Worm (Caenorhabditis elegans) whole organism, late embryonic: ENCODE results near the gene F18E9.4.

ENCODE experiments used
- C08G9.2 ChIP-seq: sonication (generic microtip); optimal IDR thresholded peaks from 2 replicates; lab custom pipeline; 2016; ENCODE audit warnings: mild to moderate bottlenecking, missing genetic modification characterization, moderate library complexity, missing compliant biosample characterization
- C38D4.7 ChIP-seq: fragments of 200-800 bp; sonication (Bioruptor generic); optimal IDR thresholded peaks from 2 replicates; lab custom pipeline; 2018; ENCODE audit warnings: mild to moderate bottlenecking, missing genetic modification characterization, moderate library complexity, missing compliant biosample characterization
- Y22D7AL.16 ChIP-seq: sonication (generic microtip); optimal IDR thresholded peaks from 2 replicates; lab custom pipeline; 2016; ENCODE audit warnings: missing genetic modification characterization, missing compliant biosample characterization
- ahr-1 ChIP-seq: sonication (generic microtip); optimal IDR thresholded peaks from 2 replicates; lab custom pipeline; 2016; ENCODE audit warnings: missing genetic modification characterization, missing compliant biosample characterization
- ceh-14 ChIP-seq: sonication (generic microtip); optimal IDR thresholded peaks from 2 replicates; lab custom pipeline; 2016; ENCODE audit warnings: missing genotype, missing genetic modification characterization, missing compliant biosample characterization
- ceh-19 ChIP-seq: fragments of 200-800 bp; sonication (Bioruptor generic); optimal IDR thresholded peaks from 2 replicates; lab custom pipeline; 2018; ENCODE audit warnings: mild to moderate bottlenecking, missing genetic modification characterization, missing compliant biosample characterization
- ceh-2 ChIP-seq: sonication (generic microtip); optimal IDR thresholded peaks from 2 replicates; lab custom pipeline; 2016; ENCODE audit warnings: missing genotype, missing genetic modification characterization, missing compliant biosample characterization
- ceh-22 ChIP-seq: sonication (generic microtip); optimal IDR thresholded peaks from 2 replicates; lab custom pipeline; 2017; ENCODE audit warnings: missing biosample characterization, missing genetic modification characterization
- ceh-31 ChIP-seq: sonication (generic microtip); optimal IDR thresholded peaks from 2 replicates; lab custom pipeline; 2016; ENCODE audit warnings: missing genetic modification characterization, missing compliant biosample characterization
- ceh-34 ChIP-seq: sonication (generic microtip); optimal IDR thresholded peaks from 2 replicates; lab custom pipeline; 2016; ENCODE audit warnings: mild to moderate bottlenecking, missing genetic modification characterization, missing compliant biosample characterization
- ceh-45 ChIP-seq: fragments of 200-800 bp; sonication (Bioruptor generic); IDR thresholded peaks from 2 replicates; pipeline ENCODE4 v1.3.6; 2022; ENCODE audit warnings: missing genetic modification reagents, missing genetic modification characterization, missing compliant biosample characterization
- ceh-48 ChIP-seq: sonication (generic microtip); optimal IDR thresholded peaks from 2 replicates; lab custom pipeline; 2016; ENCODE audit warnings: missing genetic modification characterization, inconsistent platforms, missing compliant biosample characterization
- ceh-6 ChIP-seq: fragments of 200-800 bp; sonication (Bioruptor generic); optimal IDR thresholded peaks from 2 replicates; lab custom pipeline; 2018; ENCODE audit warnings: mild to moderate bottlenecking, missing genetic modification characterization, missing compliant biosample characterization
- ceh-9 ChIP-seq: sonication (generic microtip); optimal IDR thresholded peaks from 2 replicates; lab custom pipeline; 2016; ENCODE audit warnings: mild to moderate bottlenecking, missing genetic modification characterization, inconsistent platforms, missing compliant biosample characterization
- che-1 ChIP-seq: sonication (generic microtip); optimal IDR thresholded peaks from 2 replicates; lab custom pipeline; 2016; ENCODE audit warnings: mild to moderate bottlenecking, missing genetic modification characterization, missing compliant biosample characterization
- dmd-4 ChIP-seq: sonication (generic microtip); optimal IDR thresholded peaks from 2 replicates; lab custom pipeline; 2016; ENCODE audit warnings: borderline replicate concordance, missing genetic modification characterization, missing compliant biosample characterization
- elt-2 ChIP-seq: sonication (generic microtip); optimal IDR thresholded peaks from 2 replicates; lab custom pipeline; 2016; ENCODE audit warnings: missing genetic modification reagents, missing genetic modification characterization, missing compliant biosample characterization
- elt-4 ChIP-seq: sonication (generic microtip); optimal IDR thresholded peaks from 2 replicates; lab custom pipeline; 2016; ENCODE audit warnings: missing genetic modification characterization, missing compliant biosample characterization
- eyg-1 ChIP-seq: sonication (generic microtip); optimal IDR thresholded peaks from 2 replicates; lab custom pipeline; 2016; ENCODE audit warnings: missing genotype, missing genetic modification characterization, missing compliant biosample characterization
- fax-1 ChIP-seq: sonication (generic microtip); optimal IDR thresholded peaks from 2 replicates; lab custom pipeline; 2016; ENCODE audit warnings: missing genotype, missing genetic modification characterization, missing compliant biosample characterization
- fkh-10 ChIP-seq: fragments of 150-350 bp; optimal IDR thresholded peaks from 2 replicates; lab custom pipeline; 2014; ENCODE audit warnings: missing biosample characterization, missing genetic modification reagents, missing genetic modification characterization
- fkh-6 ChIP-seq: sonication (generic microtip); optimal IDR thresholded peaks from 2 replicates; lab custom pipeline; 2016; ENCODE audit warnings: missing genetic modification characterization, missing compliant biosample characterization
- gmeb-2 ChIP-seq: sonication (generic microtip); optimal IDR thresholded peaks from 2 replicates; lab custom pipeline; 2016; ENCODE audit warnings: missing genetic modification characterization, inconsistent platforms, missing compliant biosample characterization
- hlh-15 ChIP-seq: sonication (generic microtip); optimal IDR thresholded peaks from 2 replicates; lab custom pipeline; 2016; ENCODE audit warnings: missing genetic modification characterization, missing compliant biosample characterization
- hlh-6 ChIP-seq: sonication (generic microtip); optimal IDR thresholded peaks from 2 replicates; lab custom pipeline; 2016; ENCODE audit warnings: missing genotype, missing genetic modification characterization, missing compliant biosample characterization
- hlh-8 ChIP-seq: sonication (generic microtip); optimal IDR thresholded peaks from 2 replicates; lab custom pipeline; 2016; ENCODE audit warnings: missing genotype, missing genetic modification characterization, missing compliant biosample characterization
- lim-6 ChIP-seq: sonication (generic microtip); optimal IDR thresholded peaks from 2 replicates; lab custom pipeline; 2016; ENCODE audit warnings: missing genetic modification characterization, missing compliant biosample characterization
- npax-4 ChIP-seq: sonication (generic microtip); optimal IDR thresholded peaks from 2 replicates; lab custom pipeline; 2016; ENCODE audit warnings: missing genetic modification characterization, missing compliant biosample characterization
- pat-9 ChIP-seq: fragments of 200-800 bp; sonication (Bioruptor generic); optimal IDR thresholded peaks from 2 replicates; lab custom pipeline; 2018; ENCODE audit warnings: mild to moderate bottlenecking, missing genetic modification characterization, moderate library complexity, missing compliant biosample characterization
- pax-1 ChIP-seq: fragments of 150-350 bp; optimal IDR thresholded peaks from 2 replicates; lab custom pipeline; 2014; ENCODE audit warnings: missing biosample characterization, missing genetic modification characterization
- pha-4 ChIP-seq: fragments of 150-350 bp; optimal IDR thresholded peaks from 2 replicates; lab custom pipeline; 2018; ENCODE audit warnings: missing biosample characterization, missing genetic modification reagents, missing genetic modification characterization
- sdc-2 ChIP-seq: sonication (generic microtip); optimal IDR thresholded peaks from 2 replicates; lab custom pipeline; 2016; ENCODE audit warnings: missing genotype, missing genetic modification characterization, missing compliant biosample characterization
- sox-4 ChIP-seq: sonication (generic microtip); optimal IDR thresholded peaks from 2 replicates; lab custom pipeline; 2017; ENCODE audit warnings: mild to moderate bottlenecking, missing genetic modification characterization, inconsistent platforms, missing compliant biosample characterization
- tbx-2 ChIP-seq: sonication (generic microtip); optimal IDR thresholded peaks from 2 replicates; lab custom pipeline; 2016; ENCODE audit warnings: missing genetic modification characterization, missing compliant biosample characterization
- ttx-3 ChIP-seq: sonication (generic microtip); optimal IDR thresholded peaks from 2 replicates; lab custom pipeline; 2016; ENCODE audit warnings: missing genetic modification reagents, missing genetic modification characterization, missing compliant biosample characterization
- unc-3 ChIP-seq, 2 experiments: fragments of 200-800 bp in 1 of 2; sonication (Bioruptor generic) in 1 of 2; sonication (generic microtip) in 1 of 2; conservative IDR thresholded peaks in 1 of 2; optimal IDR thresholded peaks in 1 of 2; 2 replicates each; pipeline versions ENCODE4 v1.3.6 to Lab custom; 2016 to 2022; ENCODE audit warnings: missing compliant biosample characterization in 2 of 2, missing genetic modification characterization in 2 of 2, missing genetic modification reagents in 1 of 2
- unc-55 ChIP-seq: sonication (generic microtip); optimal IDR thresholded peaks from 2 replicates; lab custom pipeline; 2017; ENCODE audit warnings: missing biosample characterization, missing genetic modification reagents, missing genetic modification characterization
- zip-5 ChIP-seq: sonication (generic microtip); optimal IDR thresholded peaks from 2 replicates; lab custom pipeline; 2016; ENCODE audit warnings: missing genetic modification characterization, missing compliant biosample characterization

Gene F18E9.4

DNA sequence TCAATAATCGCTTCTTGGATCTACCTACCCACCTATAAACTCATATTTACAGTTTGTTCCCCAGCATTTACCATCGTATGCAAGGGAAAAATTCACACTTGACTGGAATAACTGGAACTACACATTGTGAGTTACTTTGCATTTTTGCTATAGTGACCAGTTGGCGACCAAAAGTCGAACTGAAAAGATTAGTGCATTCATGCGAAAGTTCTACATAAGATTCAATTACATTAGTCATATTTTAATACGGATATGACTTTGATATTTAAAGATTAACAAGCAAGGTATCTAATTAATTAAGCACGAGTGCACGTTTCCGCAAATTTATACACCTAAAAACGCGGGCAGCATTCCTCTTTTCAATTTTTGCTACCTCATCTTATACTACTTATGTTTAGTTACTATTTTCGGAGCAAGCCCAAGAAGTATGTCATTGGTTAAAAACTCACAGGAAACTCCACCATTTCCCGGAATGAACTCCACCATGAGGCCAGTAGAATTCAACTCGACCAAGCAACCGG lies 9.3 kb upstream of the F18E9.4 start, which contains the start of gene jmjd-3.1:
jmjd-3.1 (plus strand) TSS at position 51 of the 521 bp plus-strand sequence.
- TF ChIP-seq lim-6 (tag; lab: Kevin White, UChicago) (no peak), pat-9 (no peak), unc-55 (GFP tag; lab: Kevin White, UChicago) (no peak), ceh-14 (tag; lab: Kevin White, UChicago) (no peak), dmd-4 (tag; lab: Kevin White, UChicago) (no peak), eyg-1 (tag; lab: Kevin White, UChicago) (no peak), unc-3 (GFP tag; conservative IDR thresholded peaks at IDR 0.05; lab: Robert Waterston, UW) (no peak), unc-3 (tag; optimal IDR thresholded peaks at IDR 0.05; lab: Kevin White, UChicago) (no peak), elt-2 (no peak), zip-5 (tag; lab: Kevin White, UChicago) (no peak), pax-1 (tag; lab: Kevin White, UChicago) (no peak), fkh-6 (tag; lab: Kevin White, UChicago) (no peak), ceh-34 (tag; lab: Kevin White, UChicago) (no peak), che-1 (no peak)
- TF ChIP-seq, all 69 proteins: peak for 0

DNA sequence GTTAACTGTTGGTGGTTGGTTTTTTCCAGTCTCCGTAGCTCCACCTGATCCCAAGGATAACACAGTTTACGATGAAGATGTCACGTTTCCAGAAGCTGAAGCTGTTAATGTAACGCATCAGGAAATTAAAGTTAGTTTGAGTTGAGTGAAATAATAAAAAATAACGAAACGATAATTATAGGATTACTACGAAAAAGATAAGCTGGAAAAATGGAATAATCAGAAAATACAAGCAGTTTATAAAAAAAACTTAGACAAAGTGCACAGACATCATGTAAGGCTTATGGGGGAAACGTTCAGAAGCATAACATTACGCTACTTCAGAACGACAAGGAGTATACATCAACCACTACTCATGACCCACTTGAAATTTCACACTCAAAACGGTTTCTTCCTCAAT lies 1.1 kb downstream of the F18E9.4 start, which contains the start of gene F18E9.8:
F18E9.8 (minus strand) TSS at position 101 of the 400 bp plus-strand sequence.
- TF ChIP-seq fkh-6 (tag; lab: Kevin White, UChicago) (no peak), ceh-22 (tag; lab: Kevin White, UChicago) (no peak), pha-4 (tag; lab: Kevin White, UChicago) (no peak), ceh-19 (no peak), elt-4 (no peak), sox-4 (tag; lab: Kevin White, UChicago) (no peak), ceh-34 (tag; lab: Kevin White, UChicago) (no peak), ceh-31 (tag; lab: Kevin White, UChicago) (no peak)

DNA sequence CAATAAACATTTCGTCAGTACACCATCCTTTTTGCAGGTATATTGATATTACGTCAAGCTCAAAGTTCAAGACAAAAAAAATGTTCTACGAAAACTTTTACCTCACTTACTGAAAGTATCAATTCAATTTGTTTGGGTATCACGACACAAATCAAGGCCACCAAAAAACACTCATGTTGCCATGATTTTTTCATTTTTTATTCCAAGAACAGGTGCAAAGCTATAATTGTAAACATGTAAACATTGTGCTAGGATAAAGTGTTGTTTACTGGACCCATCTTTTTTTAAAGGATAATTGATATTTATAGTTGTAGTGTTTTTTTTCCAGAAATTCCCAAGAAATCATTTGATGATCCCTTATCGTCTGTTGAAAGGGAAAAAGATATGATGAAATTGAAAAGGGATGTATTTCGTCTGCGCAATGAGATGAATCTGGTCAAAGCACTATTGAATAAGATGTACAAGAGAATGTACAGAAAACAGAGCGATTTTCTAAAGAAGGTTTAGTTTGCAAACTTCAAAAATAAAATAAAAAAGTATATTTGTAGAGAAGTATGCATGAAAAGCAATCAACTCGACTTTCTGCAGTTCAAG lies 2.5 kb downstream of the F18E9.4 start:
- TF ChIP-seq unc-3 (GFP tag; conservative IDR thresholded peaks at IDR 0.05; lab: Robert Waterston, UW) (no peak), unc-3 (tag; optimal IDR thresholded peaks at IDR 0.05; lab: Kevin White, UChicago) (no peak), ceh-31 (tag; lab: Kevin White, UChicago) (no peak), ceh-34 (tag; lab: Kevin White, UChicago) (no peak), pax-1 (tag; lab: Kevin White, UChicago) (no peak), ceh-48 (tag; lab: Kevin White, UChicago) (no peak), C38D4.7 (GFP tag; lab: Kevin White, UChicago) (no peak), pha-4 (tag; lab: Kevin White, UChicago) (no peak), hlh-15 (no peak), sox-4 (tag; lab: Kevin White, UChicago) (no peak), ceh-9 (no peak), hlh-6 (tag; lab: Kevin White, UChicago) (no peak), tbx-2 (tag; lab: Kevin White, UChicago) (no peak), ceh-2 (no peak)

ce11 chrX:8584825-8585384 lies 4.6 kb downstream of the F18E9.4 start:
- TF ChIP-seq ceh-34 (tag; lab: Kevin White, UChicago) (no peak), fax-1 (tag; lab: Kevin White, UChicago) (no peak), dmd-4 (tag; lab: Kevin White, UChicago) (no peak), ceh-31 (tag; lab: Kevin White, UChicago) (no peak), ttx-3 (tag; lab: Kevin White, UChicago) (no peak), Y22D7AL.16 (no peak)

DNA sequence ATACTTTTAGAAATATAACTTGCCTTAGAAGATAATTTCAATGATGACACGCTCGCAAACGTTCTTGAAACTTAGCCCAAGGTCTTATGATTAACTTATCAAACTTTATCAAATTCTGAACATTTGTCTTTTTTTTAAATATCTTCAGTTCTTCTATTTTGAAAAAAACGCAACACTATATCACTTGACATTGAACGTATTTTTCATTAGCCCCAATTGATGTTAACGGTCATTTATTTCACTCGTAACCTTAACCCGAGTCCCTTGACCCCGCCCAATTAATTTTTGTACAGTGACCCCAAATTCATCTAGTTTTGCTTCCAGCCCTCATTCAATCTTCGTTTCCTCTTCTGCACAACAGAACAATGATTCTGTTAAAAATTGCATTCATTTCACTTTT lies 5.5 kb downstream of the F18E9.4 start, which contains the start of gene F18E9.3:
F18E9.3 (plus strand) TSS at position 311 of the 400 bp plus-strand sequence.
- TF ChIP-seq unc-3 (GFP tag; conservative IDR thresholded peaks at IDR 0.05; lab: Robert Waterston, UW) (no peak), unc-3 (tag; optimal IDR thresholded peaks at IDR 0.05; lab: Kevin White, UChicago) (no peak), elt-2 (no peak), C08G9.2 (tag; lab: Kevin White, UChicago) (no peak), hlh-8 (no peak), ahr-1 (no peak), sdc-2 (tag; lab: Kevin White, UChicago) (no peak), sox-4 (tag; lab: Kevin White, UChicago) (no peak), ceh-34 (tag; lab: Kevin White, UChicago) (no peak), ceh-19 (no peak), ceh-45 (GFP tag; lab: Robert Waterston, UW) (no peak), ceh-9 (no peak), npax-4 (no peak), ceh-6 (GFP tag; lab: Kevin White, UChicago) (no peak), fkh-10 (no peak), gmeb-2 (no peak)
- TF ChIP-seq, all 69 proteins: peak for 0
